Worm (Caenorhabditis elegans) whole organism, early embryonic: ENCODE results near the gene C26F1.1.

Source experiments
- B0310.2 ChIP-seq: sonication (generic microtip); optimal IDR thresholded peaks from 2 replicates; lab custom pipeline; 2016; ENCODE audit warnings: mild to moderate bottlenecking, missing genetic modification characterization, missing compliant biosample characterization
- ama-1 ChIP-seq: fragments of 150-350 bp; optimal IDR thresholded peaks from 2 replicates; lab custom pipeline; 2014
- ets-7 ChIP-seq: sonication (generic microtip); optimal IDR thresholded peaks from 2 replicates; lab custom pipeline; 2016; ENCODE audit warnings: missing genotype, missing genetic modification characterization, missing compliant biosample characterization
- flt-1 ChIP-seq: fragments of 200-800 bp; sonication (Bioruptor generic); IDR thresholded peaks from 2 replicates; pipeline ENCODE4 v1.3.6; 2022; ENCODE audit warnings: missing genetic modification characterization, missing compliant biosample characterization
- pes-1 ChIP-seq: fragments of 200-800 bp; sonication (Bioruptor generic); IDR thresholded peaks from 2 replicates; pipeline ENCODE4 v1.3.6; 2022; ENCODE audit warnings: missing genetic modification reagents, missing genetic modification characterization, missing compliant biosample characterization

- TF ChIP-seq ets-7 (tag; lab: Kevin White, UChicago) = no peak
- no peak for TF ChIP-seq B0310.2
- TF ChIP-seq pes-1 (GFP tag; lab: Robert Waterston, UW) = no peak
- no peak for TF ChIP-seq ama-1 (lab: Kevin White, UChicago)
- TF ChIP-seq flt-1 (GFP tag; lab: Robert Waterston, UW) = no peak
These were observed at the start of gene C26F1.1 for ce11 chrV:7785117-7785516.
